Worm (Caenorhabditis elegans) whole organism, L1 larva: ENCODE data around the gene tftc-3.

Experiments used
- C04F5.9 ChIP-seq: sonication (generic microtip); optimal IDR thresholded peaks from 2 replicates; lab custom pipeline; 2016; ENCODE audit warnings: missing genetic modification characterization, missing compliant biosample characterization
- C16A3.4 ChIP-seq: fragments of 150-350 bp; optimal IDR thresholded peaks from 2 replicates; lab custom pipeline; 2014; ENCODE audit warnings: missing biosample characterization, missing genetic modification characterization
- alr-1 ChIP-seq: fragments of 200-800 bp; sonication (Bioruptor generic); optimal IDR thresholded peaks from 2 replicates; lab custom pipeline; 2018; ENCODE audit warnings: borderline replicate concordance, mild to moderate bottlenecking, missing genetic modification characterization, missing compliant biosample characterization
- ama-1 ChIP-seq: fragments of 150-350 bp; optimal IDR thresholded peaks from 2 replicates; lab custom pipeline; 2014
- blmp-1 ChIP-seq: fragments of 150-350 bp; optimal IDR thresholded peaks from 2 replicates; lab custom pipeline; 2014; ENCODE audit warnings: missing biosample characterization, missing genetic modification characterization
- ceh-8 ChIP-seq: fragments of 200-800 bp; sonication (Bioruptor generic); optimal IDR thresholded peaks from 2 replicates; lab custom pipeline; 2018; ENCODE audit warnings: mild to moderate bottlenecking, missing genetic modification characterization, moderate library complexity, missing compliant biosample characterization
- ceh-90 ChIP-seq: sonication (generic microtip); optimal IDR thresholded peaks from 2 replicates; lab custom pipeline; 2016; ENCODE audit warnings: missing genetic modification characterization, missing compliant biosample characterization
- dsc-1 ChIP-seq: sonication (generic microtip); optimal IDR thresholded peaks from 2 replicates; lab custom pipeline; 2016; ENCODE audit warnings: mild to moderate bottlenecking, missing genetic modification characterization, missing compliant biosample characterization
- efl-1 ChIP-seq, 4 experiments: fragments of 150-350 bp; optimal IDR thresholded peaks in 3 of 4; peaks in 1 of 4; 1 replicate in 1 of 4; 2 replicates in 3 of 4; lab custom pipeline; 2014; ENCODE audit warnings: missing biosample characterization in 2 of 4, missing genetic modification characterization in 2 of 4, missing genetic modification reagents in 2 of 4
- egl-13 ChIP-seq: sonication (generic microtip); optimal IDR thresholded peaks from 2 replicates; lab custom pipeline; 2016; ENCODE audit warnings: missing genotype, missing genetic modification reagents, missing genetic modification characterization, missing compliant biosample characterization
- elt-3 ChIP-seq, 6 experiments: fragments of 150-350 bp in 1 of 6; sonication (generic microtip); optimal IDR thresholded peaks; 2 replicates each; lab custom pipeline; 2017 to 2018; ENCODE audit warnings: missing biosample characterization in 6 of 6, missing genetic modification characterization in 6 of 6, inconsistent platforms in 1 of 6
- fkh-4 ChIP-seq: sonication (generic microtip); optimal IDR thresholded peaks from 2 replicates; lab custom pipeline; 2016; ENCODE audit warnings: missing compliant biosample characterization, missing genetic modification characterization, borderline replicate concordance
- fkh-8 ChIP-seq: sonication (generic microtip); optimal IDR thresholded peaks from 2 replicates; lab custom pipeline; 2016; ENCODE audit warnings: mild to moderate bottlenecking, missing genetic modification characterization, missing compliant biosample characterization
- lin-14 ChIP-seq: fragments of 200-800 bp; sonication (Bioruptor generic); optimal IDR thresholded peaks from 2 replicates; lab custom pipeline; 2018; ENCODE audit warnings: mild to moderate bottlenecking, missing genetic modification characterization, moderate library complexity, missing compliant biosample characterization
- mab-9 ChIP-seq: fragments of 200-800 bp; sonication (Bioruptor generic); IDR thresholded peaks from 2 replicates; pipeline ENCODE4 v1.3.6; 2022; ENCODE audit warnings: missing genetic modification reagents, missing genetic modification characterization, missing compliant biosample characterization
- mdl-1 ChIP-seq, 2 experiments: fragments of 150-350 bp; optimal IDR thresholded peaks; 2 replicates each; lab custom pipeline; 2014 to 2017; ENCODE audit warnings: missing biosample characterization in 2 of 2, missing genetic modification characterization in 2 of 2, inconsistent platforms in 1 of 2
- mef-2 ChIP-seq: fragments of 150-350 bp; optimal IDR thresholded peaks from 2 replicates; lab custom pipeline; 2014; ENCODE audit warnings: missing biosample characterization, missing genetic modification characterization
- nhr-19 ChIP-seq: fragments of 200-800 bp; sonication (Bioruptor generic); conservative IDR thresholded peaks from 2 replicates; pipeline ENCODE4 v1.3.6; 2022; ENCODE audit warnings: missing genetic modification characterization, missing compliant biosample characterization
- nhr-47 ChIP-seq: sonication (generic microtip); optimal IDR thresholded peaks from 2 replicates; lab custom pipeline; 2016; ENCODE audit warnings: mild to moderate bottlenecking, missing genetic modification characterization, moderate library complexity, missing compliant biosample characterization
- nhr-71 ChIP-seq: sonication (generic microtip); optimal IDR thresholded peaks from 2 replicates; lab custom pipeline; 2016; ENCODE audit warnings: mild to moderate bottlenecking, missing genetic modification characterization, moderate library complexity, missing compliant biosample characterization
- nhr-76 ChIP-seq: sonication (generic microtip); optimal IDR thresholded peaks from 2 replicates; lab custom pipeline; 2017; ENCODE audit warnings: missing biosample characterization, missing genetic modification characterization
- nhr-84 ChIP-seq: sonication (generic microtip); optimal IDR thresholded peaks from 2 replicates; lab custom pipeline; 2017; ENCODE audit warnings: missing biosample characterization, missing genetic modification characterization
- nhr-85 ChIP-seq: sonication (generic microtip); peaks from one replicate; lab custom pipeline; 2016; ENCODE audit warnings: missing genetic modification characterization, inconsistent platforms, missing compliant biosample characterization
- pax-3 ChIP-seq: fragments of 200-800 bp; sonication (Bioruptor generic); optimal IDR thresholded peaks from 2 replicates; lab custom pipeline; 2018; ENCODE audit warnings: mild to moderate bottlenecking, missing genetic modification characterization, moderate library complexity, missing compliant biosample characterization
- rnt-1 ChIP-seq: sonication (generic microtip); optimal IDR thresholded peaks from 2 replicates; lab custom pipeline; 2016; ENCODE audit warnings: mild to moderate bottlenecking, missing genetic modification characterization, moderate library complexity, missing compliant biosample characterization
- snu-23 ChIP-seq: sonication (generic microtip); optimal IDR thresholded peaks from 2 replicates; lab custom pipeline; 2016; ENCODE audit warnings: missing genetic modification characterization, missing compliant biosample characterization
- sptf-1 ChIP-seq: fragments of 150-350 bp; optimal IDR thresholded peaks from 2 replicates; lab custom pipeline; 2014; ENCODE audit warnings: missing biosample characterization, missing genetic modification characterization
- sup-37 ChIP-seq: fragments of 200-800 bp; sonication (Bioruptor generic); optimal IDR thresholded peaks from 2 replicates; lab custom pipeline; 2018; ENCODE audit warnings: mild to moderate bottlenecking, missing genetic modification characterization, missing compliant biosample characterization
- swsn-7 ChIP-seq: sonication (generic microtip); optimal IDR thresholded peaks from 2 replicates; lab custom pipeline; 2016; ENCODE audit warnings: missing genetic modification characterization, missing compliant biosample characterization
- unc-62 ChIP-seq: fragments of 150-350 bp; optimal IDR thresholded peaks from 2 replicates; lab custom pipeline; 2014; ENCODE audit warnings: missing biosample characterization, missing genetic modification reagents, missing genetic modification characterization
- vab-15 ChIP-seq: sonication (generic microtip); optimal IDR thresholded peaks from 2 replicates; lab custom pipeline; 2017; ENCODE audit warnings: missing genotype, mild to moderate bottlenecking, missing genetic modification characterization, missing compliant biosample characterization
- xbp-1 ChIP-seq: sonication (generic microtip); optimal IDR thresholded peaks from 2 replicates; lab custom pipeline; 2016; ENCODE audit warnings: missing genetic modification characterization, missing compliant biosample characterization
- zip-4 ChIP-seq: fragments of 200-800 bp; sonication (Bioruptor generic); optimal IDR thresholded peaks from 2 replicates; lab custom pipeline; 2018; ENCODE audit warnings: mild to moderate bottlenecking, missing genetic modification characterization, moderate library complexity, missing compliant biosample characterization

Gene tftc-3

ce11 chrV:10249515-10249914 is 39.4 kb upstream of the tftc-3 start:
- TF ChIP-seq nhr-76 (tag; lab: Kevin White, UChicago): no peak
- TF ChIP-seq mab-9 (GFP tag; lab: Robert Waterston, UW): no peak
- TF ChIP-seq sup-37 (GFP tag; lab: Kevin White, UChicago): no peak
- TF ChIP-seq ceh-8 (GFP tag; lab: Kevin White, UChicago): no peak
- no peak for TF ChIP-seq nhr-71 (tag; lab: Kevin White, UChicago)
- TF ChIP-seq nhr-84 (tag; lab: Kevin White, UChicago): no peak
- no peak for TF ChIP-seq sptf-1 (tag; lab: Kevin White, UChicago)
- TF ChIP-seq egl-13: no peak
- TF ChIP-seq zip-4 (GFP tag; lab: Kevin White, UChicago): no peak

DNA sequence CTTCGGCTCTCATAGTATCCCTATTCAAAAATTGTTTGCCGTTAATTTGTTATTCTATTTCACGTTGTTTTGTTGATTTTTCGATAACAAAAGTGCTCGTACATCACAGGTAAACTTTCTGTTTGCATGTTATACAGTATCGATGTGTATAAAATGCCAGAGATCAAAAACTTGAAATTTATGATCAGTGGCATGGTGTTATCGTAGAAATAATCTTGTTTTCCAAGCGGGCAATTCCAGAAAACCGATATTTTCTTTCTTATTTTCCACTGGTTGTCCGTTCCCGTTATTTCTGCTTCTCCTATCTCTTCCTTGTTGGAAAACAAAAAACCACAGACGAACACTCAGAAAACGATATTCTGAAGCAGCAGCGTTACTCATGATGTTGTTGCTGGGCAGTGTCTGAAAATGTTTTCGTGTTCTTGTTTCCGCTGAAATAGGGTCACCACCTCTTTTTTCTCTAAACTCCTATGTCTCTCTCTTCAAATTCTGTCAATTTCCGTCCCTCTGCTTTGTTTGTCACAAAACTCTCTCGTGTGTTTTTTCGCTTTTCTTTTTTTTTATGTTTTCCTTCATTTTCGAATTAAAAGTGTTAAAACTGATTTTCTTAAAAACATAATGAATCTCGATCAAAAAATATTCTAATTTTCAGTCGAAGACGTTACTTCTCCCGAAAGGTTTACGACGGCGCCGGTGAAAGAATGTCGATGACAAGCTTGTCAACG is 38.3 kb upstream of the tftc-3 start, which contains the start of gene akt-1:
akt-1 (plus strand) TSS at position 651 of the 725 bp plus-strand sequence.
- TF ChIP-seq efl-1 (optimal IDR thresholded peaks at IDR 0.05; lab: Kevin White, UChicago): no peak
- TF ChIP-seq efl-1 (GFP tag; optimal IDR thresholded peaks at IDR 0.05 in 1 of 2; lab: Kevin White, UChicago): peak in 1 of 2 experiments; percentile 49
- no peak for TF ChIP-seq mef-2 (tag; lab: Kevin White, UChicago)
- TF ChIP-seq ama-1 (lab: Kevin White, UChicago): peak; percentile 2

DNA sequence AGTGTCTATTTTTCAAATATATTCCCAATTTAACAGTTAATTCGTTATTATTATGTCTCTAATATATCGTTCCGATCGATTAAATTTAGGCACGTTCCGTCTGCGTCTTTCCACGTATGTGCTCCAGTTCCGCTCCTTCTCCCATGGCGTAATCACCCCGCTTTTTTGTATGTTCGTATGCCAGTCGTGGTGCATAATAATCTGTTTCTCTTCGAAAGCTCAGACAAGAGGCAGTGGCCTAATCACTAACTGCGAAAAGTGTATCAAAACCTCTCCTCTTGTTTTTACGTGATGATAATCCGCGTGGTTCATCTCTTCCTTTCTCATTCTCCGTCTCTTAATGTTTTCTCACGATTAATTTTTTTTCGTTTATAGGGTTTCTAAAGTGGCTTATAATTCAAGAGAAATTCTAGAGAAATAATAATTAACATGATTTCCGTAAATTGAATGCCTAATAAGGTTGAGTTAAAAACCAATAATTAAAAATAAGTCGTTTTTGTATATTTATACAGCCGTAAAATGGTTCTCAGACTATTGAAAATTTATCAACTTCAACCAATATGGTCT is 37.6 kb upstream of the tftc-3 start:
- TF ChIP-seq alr-1 (tag; lab: Kevin White, UChicago) (no peak), ceh-8 (GFP tag; lab: Kevin White, UChicago) (peak; percentile 58), nhr-47 (tag; lab: Kevin White, UChicago) (peak; percentile 31), mab-9 (GFP tag; lab: Robert Waterston, UW) (no peak), pax-3 (peak; percentile 17), dsc-1 (tag; lab: Kevin White, UChicago) (peak; percentile 69), nhr-85 (tag; lab: Kevin White, UChicago) (no peak), elt-3 (tag; optimal IDR thresholded peaks at IDR 0.05; lab: Kevin White, UChicago) (no peak), nhr-71 (tag; lab: Kevin White, UChicago) (peak; percentile 18), C04F5.9 (tag; lab: Kevin White, UChicago) (no peak), unc-62 (GFP tag; lab: Kevin White, UChicago) (no peak), fkh-8 (tag; lab: Kevin White, UChicago) (peak; percentile 46), lin-14 (peak; percentile 58), swsn-7 (tag; lab: Kevin White, UChicago) (no peak), C16A3.4 (tag; lab: Kevin White, UChicago) (no peak), ceh-90 (tag; lab: Kevin White, UChicago) (no peak), snu-23 (GFP tag; lab: Kevin White, UChicago) (no peak), xbp-1 (tag; lab: Kevin White, UChicago) (no peak)

- TF ChIP-seq blmp-1 (tag; lab: Kevin White, UChicago) (peak; percentile 8), rnt-1 (tag; lab: Kevin White, UChicago) (peak; percentile 37), sup-37 (GFP tag; lab: Kevin White, UChicago) (no peak), mdl-1 (tag; optimal IDR thresholded peaks at IDR 0.05; lab: Kevin White, UChicago) (peak in 1 of 2 experiments; percentile 17), lin-14 (peak; percentile 22), fkh-4 (no peak), vab-15 (no peak), nhr-19 (GFP tag; lab: Robert Waterston, UW) (peak; percentile 38)
- TF ChIP-seq, all 84 proteins: peak for 5
Observed at ce11 chrV:10246967-10247366, 36.8 kb upstream of the tftc-3 start.
